Worm (Caenorhabditis elegans) whole organism, midembryonic: Measurements from ENCODE around the gene puf-5.

Source experiments
- T22C8.4 ChIP-seq: fragments of 200-800 bp; sonication (Bioruptor generic); IDR thresholded peaks from 2 replicates; pipeline ENCODE4 v1.3.6; 2022; ENCODE audit warnings: missing genetic modification characterization, missing compliant biosample characterization
- flt-1 ChIP-seq: fragments of 200-800 bp; sonication (Bioruptor generic); IDR thresholded peaks from 2 replicates; pipeline ENCODE4 v1.3.6; 2022; ENCODE audit warnings: missing genetic modification characterization, missing compliant biosample characterization
- ref-1 ChIP-seq: fragments of 200-800 bp; sonication (Bioruptor generic); conservative IDR thresholded peaks from 2 replicates; pipeline ENCODE4 v1.3.6; 2022; ENCODE audit warnings: missing genetic modification reagents, missing genetic modification characterization, missing compliant biosample characterization
- tab-1 ChIP-seq: fragments of 200-800 bp; sonication (Bioruptor generic); IDR thresholded peaks from 2 replicates; pipeline ENCODE4 v1.3.6; 2022; ENCODE audit warnings: missing genetic modification characterization, missing compliant biosample characterization

ce11 chrII:8603567-8604359, 28.4 kb downstream of the puf-5 start, which contains the start of gene suf-1:
- TF ChIP-seq T22C8.4 (GFP tag; lab: Robert Waterston, UW) = no peak
- TF ChIP-seq tab-1 = no peak
- TF ChIP-seq flt-1 (GFP tag; lab: Robert Waterston, UW) = no peak
- TF ChIP-seq ref-1 (GFP tag; lab: Robert Waterston, UW) = no peak
